Worm (Caenorhabditis elegans) whole organism, early embryonic: Measurements from ENCODE around the gene F27C8.3.

Source experiments
- B0310.2 ChIP-seq: sonication (generic microtip); optimal IDR thresholded peaks from 2 replicates; lab custom pipeline; 2016; ENCODE audit warnings: mild to moderate bottlenecking, missing genetic modification characterization, missing compliant biosample characterization
- F13C5.2 ChIP-seq: sonication (generic microtip); optimal IDR thresholded peaks from 2 replicates; lab custom pipeline; 2017; ENCODE audit warnings: mild to moderate bottlenecking, missing genetic modification characterization, inconsistent platforms, missing compliant biosample characterization
- aly-1 ChIP-seq: sonication (generic microtip); optimal IDR thresholded peaks from 2 replicates; lab custom pipeline; 2016; ENCODE audit warnings: missing genetic modification characterization, missing compliant biosample characterization
- ama-1 ChIP-seq: fragments of 150-350 bp; optimal IDR thresholded peaks from 2 replicates; lab custom pipeline; 2014
- ceh-13 ChIP-seq: fragments of 200-800 bp; sonication (Bioruptor generic); optimal IDR thresholded peaks from 2 replicates; lab custom pipeline; 2018; ENCODE audit warnings: mild to moderate bottlenecking, missing genetic modification characterization, missing compliant biosample characterization
- ceh-36 ChIP-seq: sonication (generic microtip); optimal IDR thresholded peaks from 2 replicates; lab custom pipeline; 2016; ENCODE audit warnings: missing genetic modification characterization, inconsistent platforms, missing compliant biosample characterization
- ets-7 ChIP-seq: sonication (generic microtip); optimal IDR thresholded peaks from 2 replicates; lab custom pipeline; 2016; ENCODE audit warnings: missing genotype, missing genetic modification characterization, missing compliant biosample characterization
- flt-1 ChIP-seq: fragments of 200-800 bp; sonication (Bioruptor generic); IDR thresholded peaks from 2 replicates; pipeline ENCODE4 v1.3.6; 2022; ENCODE audit warnings: missing genetic modification characterization, missing compliant biosample characterization
- hmbx-1 ChIP-seq: sonication (generic microtip); optimal IDR thresholded peaks from 2 replicates; lab custom pipeline; 2016; ENCODE audit warnings: mild to moderate bottlenecking, missing genetic modification characterization, missing compliant biosample characterization
- hmg-4 ChIP-seq: fragments of 200-800 bp; sonication (Bioruptor generic); optimal IDR thresholded peaks from 2 replicates; lab custom pipeline; 2018; ENCODE audit warnings: mild to moderate bottlenecking, missing genetic modification characterization, missing compliant biosample characterization
- hnd-1 ChIP-seq: sonication (generic microtip); optimal IDR thresholded peaks from 2 replicates; lab custom pipeline; 2016; ENCODE audit warnings: missing genetic modification characterization, missing compliant biosample characterization
- pes-1 ChIP-seq: fragments of 200-800 bp; sonication (Bioruptor generic); IDR thresholded peaks from 2 replicates; pipeline ENCODE4 v1.3.6; 2022; ENCODE audit warnings: missing genetic modification reagents, missing genetic modification characterization, missing compliant biosample characterization
- scrt-1 ChIP-seq: fragments of 200-800 bp; sonication (Bioruptor generic); IDR thresholded peaks from 2 replicates; pipeline ENCODE4 v1.3.6; 2022; ENCODE audit warnings: missing genetic modification characterization, missing compliant biosample characterization
- sea-1 ChIP-seq: fragments of 200-800 bp; sonication (Bioruptor generic); conservative IDR thresholded peaks from 2 replicates; pipeline ENCODE4 v1.3.6; 2022; ENCODE audit warnings: missing genetic modification characterization, missing compliant biosample characterization
- tbx-11 ChIP-seq: fragments of 200-800 bp; sonication (Bioruptor generic); IDR thresholded peaks from 2 replicates; pipeline ENCODE4 v1.3.6; 2022; ENCODE audit warnings: missing genetic modification characterization, missing compliant biosample characterization
- tbx-37 ChIP-seq: fragments of 200-800 bp; sonication (Bioruptor generic); conservative IDR thresholded peaks from 2 replicates; pipeline ENCODE4 v1.3.6; 2022; ENCODE audit warnings: missing genetic modification reagents, missing genetic modification characterization, missing compliant biosample characterization
- tra-4 ChIP-seq: sonication (generic microtip); optimal IDR thresholded peaks from 2 replicates; lab custom pipeline; 2017; ENCODE audit warnings: missing genetic modification characterization, missing compliant biosample characterization

F27C8.3 gene

ce11 chrIV:9607945-9608344 is 12.3 kb upstream of the F27C8.3 start:
- TF ChIP-seq tra-4 (tag; lab: Kevin White, UChicago) (no peak), sea-1 (no peak), tbx-11 (GFP tag; lab: Robert Waterston, UW) (no peak), aly-1 (tag; lab: Kevin White, UChicago) (no peak), ets-7 (tag; lab: Kevin White, UChicago) (no peak), ama-1 (lab: Kevin White, UChicago) (no peak), tbx-37 (GFP tag; lab: Robert Waterston, UW) (no peak), F13C5.2 (tag; lab: Kevin White, UChicago) (no peak), pes-1 (GFP tag; lab: Robert Waterston, UW) (no peak), ceh-13 (no peak), flt-1 (GFP tag; lab: Robert Waterston, UW) (no peak), hmg-4 (GFP tag; lab: Kevin White, UChicago) (no peak), scrt-1 (no peak)

- no peak for TF ChIP-seq aly-1 (tag; lab: Kevin White, UChicago)
- no peak for TF ChIP-seq sea-1
- no peak for TF ChIP-seq flt-1 (GFP tag; lab: Robert Waterston, UW)
- no peak for TF ChIP-seq hmg-4 (GFP tag; lab: Kevin White, UChicago)
- TF ChIP-seq scrt-1 = no peak
- TF ChIP-seq tbx-37 (GFP tag; lab: Robert Waterston, UW) = no peak
- TF ChIP-seq ama-1 (lab: Kevin White, UChicago) = no peak
- TF ChIP-seq tra-4 (tag; lab: Kevin White, UChicago) = no peak
- no peak for TF ChIP-seq tbx-11 (GFP tag; lab: Robert Waterston, UW)
- TF ChIP-seq F13C5.2 (tag; lab: Kevin White, UChicago) = no peak
- no peak for TF ChIP-seq ceh-13
- TF ChIP-seq ets-7 (tag; lab: Kevin White, UChicago) = no peak
- TF ChIP-seq ceh-36 = no peak
- TF ChIP-seq hnd-1 = no peak
- TF ChIP-seq B0310.2 = no peak
- TF ChIP-seq hmbx-1 (tag; lab: Kevin White, UChicago) = no peak
- no peak for TF ChIP-seq pes-1 (GFP tag; lab: Robert Waterston, UW)
Measured at ce11 chrIV:9601595-9601994, 5.9 kb upstream of the F27C8.3 start, which contains the start of gene aat-1. Gene aat-1 (minus strand): TSS chrIV:9601695.

ce11 chrIV:9593456-9593855 is 2.2 kb downstream of the F27C8.3 start, which contains the start of gene spp-18:
Gene spp-18 (plus strand): TSS chrIV:9593712.
- TF ChIP-seq tbx-37 (GFP tag; lab: Robert Waterston, UW) (no peak), F13C5.2 (tag; lab: Kevin White, UChicago) (no peak), tra-4 (tag; lab: Kevin White, UChicago) (no peak), tbx-11 (GFP tag; lab: Robert Waterston, UW) (no peak), ceh-36 (no peak), flt-1 (GFP tag; lab: Robert Waterston, UW) (no peak), pes-1 (GFP tag; lab: Robert Waterston, UW) (no peak), hmg-4 (GFP tag; lab: Kevin White, UChicago) (no peak), ama-1 (lab: Kevin White, UChicago) (no peak), ceh-13 (no peak), scrt-1 (no peak), hnd-1 (no peak), ets-7 (tag; lab: Kevin White, UChicago) (no peak), B0310.2 (no peak), aly-1 (tag; lab: Kevin White, UChicago) (no peak)

DNA sequence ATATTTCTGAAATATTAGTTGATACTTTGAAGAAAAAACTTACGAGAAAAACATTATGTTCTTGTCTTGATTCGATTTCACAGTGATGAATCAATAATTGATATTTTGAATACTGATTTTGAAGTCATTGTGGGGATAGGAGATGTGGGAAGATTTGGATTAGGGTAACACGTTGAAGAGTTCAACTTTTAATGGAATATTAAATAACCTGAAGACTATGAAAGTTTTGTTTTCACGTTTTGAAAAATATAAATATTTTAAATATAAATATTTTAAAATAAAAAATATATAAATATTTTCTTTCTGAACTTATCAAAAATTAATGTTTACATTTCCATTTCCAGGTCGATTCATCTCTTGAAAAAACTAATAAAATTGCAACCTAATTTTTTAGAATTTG is 3.3 kb downstream of the F27C8.3 start, which contains the start of gene pei-1:
Gene pei-1, minus strand, starts transcription at position 101 of the 400 bp plus-strand sequence.
- no peak for TF ChIP-seq hnd-1
- TF ChIP-seq flt-1 (GFP tag; lab: Robert Waterston, UW) = no peak
- TF ChIP-seq ets-7 (tag; lab: Kevin White, UChicago) = no peak
- TF ChIP-seq ceh-13 = no peak
- no peak for TF ChIP-seq tbx-11 (GFP tag; lab: Robert Waterston, UW)
- TF ChIP-seq pes-1 (GFP tag; lab: Robert Waterston, UW) = no peak
- no peak for TF ChIP-seq aly-1 (tag; lab: Kevin White, UChicago)
- TF ChIP-seq ama-1 (lab: Kevin White, UChicago) = no peak
- no peak for TF ChIP-seq F13C5.2 (tag; lab: Kevin White, UChicago)
- no peak for TF ChIP-seq hmg-4 (GFP tag; lab: Kevin White, UChicago)
- no peak for TF ChIP-seq tra-4 (tag; lab: Kevin White, UChicago)
- TF ChIP-seq sea-1 = no peak
- TF ChIP-seq tbx-37 (GFP tag; lab: Robert Waterston, UW) = no peak
- no peak for TF ChIP-seq B0310.2
- no peak for TF ChIP-seq scrt-1

ce11 chrIV:9588784-9589457 is 6.8 kb downstream of the F27C8.3 start, which contains the start of gene trcs-1:
Gene trcs-1 (minus strand): TSS chrIV:9588834.
- TF ChIP-seq ceh-13 (no peak), ama-1 (lab: Kevin White, UChicago) (no peak), aly-1 (tag; lab: Kevin White, UChicago) (no peak)

ce11 chrIV:9584352-9584751 is 11.3 kb downstream of the F27C8.3 start:
- TF ChIP-seq F13C5.2 (tag; lab: Kevin White, UChicago) (no peak), tbx-37 (GFP tag; lab: Robert Waterston, UW) (no peak), hnd-1 (no peak), scrt-1 (no peak), aly-1 (tag; lab: Kevin White, UChicago) (no peak), sea-1 (no peak), ama-1 (lab: Kevin White, UChicago) (no peak), flt-1 (GFP tag; lab: Robert Waterston, UW) (no peak), B0310.2 (no peak), tra-4 (tag; lab: Kevin White, UChicago) (no peak)

DNA sequence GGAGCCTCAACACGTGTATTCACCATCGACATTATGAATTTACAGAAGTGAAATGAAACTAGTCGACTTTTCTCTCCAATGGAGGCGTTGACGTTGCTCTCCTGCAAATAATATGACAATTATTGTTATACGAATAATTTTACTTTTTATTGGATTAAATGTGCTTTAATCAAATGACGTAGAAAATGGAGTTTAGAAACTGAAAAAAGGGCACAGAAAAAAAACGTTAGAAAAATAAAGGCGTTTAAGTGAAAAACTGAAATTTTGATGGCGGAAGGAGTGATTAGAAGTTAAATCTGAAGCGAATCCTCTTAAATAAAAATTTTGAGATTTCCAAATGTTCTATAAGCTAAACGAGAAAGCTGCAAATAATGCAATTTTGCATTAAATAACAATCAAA is 15.7 kb downstream of the F27C8.3 start, which contains the start of gene npr-2:
Gene npr-2, minus strand, starts transcription at position 101 of the 400 bp plus-strand sequence.
- TF ChIP-seq scrt-1 = no peak
- TF ChIP-seq hmbx-1 (tag; lab: Kevin White, UChicago) = no peak
- TF ChIP-seq ama-1 (lab: Kevin White, UChicago) = no peak
- TF ChIP-seq ceh-13 = no peak
- TF ChIP-seq F13C5.2 (tag; lab: Kevin White, UChicago) = no peak
- no peak for TF ChIP-seq ceh-36
- TF ChIP-seq hmg-4 (GFP tag; lab: Kevin White, UChicago) = no peak
- no peak for TF ChIP-seq tra-4 (tag; lab: Kevin White, UChicago)
- no peak for TF ChIP-seq flt-1 (GFP tag; lab: Robert Waterston, UW)
- no peak for TF ChIP-seq aly-1 (tag; lab: Kevin White, UChicago)
- no peak for TF ChIP-seq tbx-11 (GFP tag; lab: Robert Waterston, UW)
